Fruit fly (Drosophila melanogaster): ENCODE data around the gene CG7886.

DNA sequence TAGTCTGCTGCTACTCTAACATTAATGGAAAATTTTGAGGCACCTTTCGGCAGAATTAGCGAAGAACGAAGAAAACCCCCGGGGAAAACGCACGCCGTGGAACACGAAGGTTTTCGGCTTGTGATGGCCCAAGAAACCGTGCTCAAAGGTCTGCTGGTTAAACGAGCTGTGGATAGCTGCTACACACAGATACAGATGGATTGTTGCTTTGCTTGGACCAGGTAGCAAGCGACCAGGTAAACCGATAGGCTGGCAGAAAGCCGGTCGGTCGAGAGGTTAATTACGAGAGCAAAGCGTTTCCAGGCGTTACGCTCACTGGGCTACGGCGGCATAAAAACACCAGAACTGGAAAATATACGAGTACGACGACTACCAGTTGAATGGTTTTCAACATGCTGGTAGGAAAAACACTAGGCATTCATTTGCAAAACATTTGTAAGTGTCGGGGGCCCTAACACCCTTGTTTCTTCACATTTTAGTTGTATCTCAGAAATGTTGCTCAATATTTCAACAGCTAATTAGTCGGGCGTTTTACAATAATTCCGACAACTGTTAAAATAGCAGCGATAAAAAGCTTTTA is 10.0 kb upstream of the CG7886 start:
- TF ChIP-seq CG32006 (GFP tag; optimal IDR thresholded peaks at IDR 0.05) (no peak), CG8632 (GFP tag; optimal IDR thresholded peaks at IDR 0.05) (no peak), CG16779 (tag; optimal IDR thresholded peaks at IDR 0.05) (no peak), topi (GFP tag; optimal IDR thresholded peaks at IDR 0.05) (no peak), CG1621 (tag; optimal IDR thresholded peaks at IDR 0.05) (no peak), CG10669 (GFP tag; optimal IDR thresholded peaks at IDR 0.05) (no peak), pdm3 (GFP tag; optimal IDR thresholded peaks at IDR 0.05) (no peak), Ets21C (GFP tag; optimal IDR thresholded peaks at IDR 0.05) (no peak), svp (GFP tag) (no peak)

All from whole organism, prepupa.